Worm (Caenorhabditis elegans) whole organism, L3 larva: ENCODE results near the gene W07G4.2.

Experiments used
- daf-12 ChIP-seq: fragments of 150-350 bp; optimal IDR thresholded peaks from 2 replicates; lab custom pipeline; 2014; ENCODE audit warnings: missing biosample characterization, missing genetic modification reagents, missing genetic modification characterization
- elt-2 ChIP-seq: sonication (generic microtip); optimal IDR thresholded peaks from 2 replicates; lab custom pipeline; 2016; ENCODE audit warnings: missing genetic modification reagents, mild to moderate bottlenecking, missing genetic modification characterization, missing compliant biosample characterization
- elt-3 ChIP-seq, 3 experiments: fragments of 150-350 bp in 1 of 3; sonication (generic microtip) in 2 of 3; optimal IDR thresholded peaks; 2 replicates in 2 of 3; 4 replicates in 1 of 3; lab custom pipeline; 2014 to 2017; ENCODE audit warnings: missing biosample characterization in 3 of 3, missing genetic modification characterization in 3 of 3
- nhr-12 ChIP-seq: fragments of 150-350 bp; optimal IDR thresholded peaks from 2 replicates; lab custom pipeline; 2014; ENCODE audit warnings: missing biosample characterization, missing genetic modification characterization
- nhr-237 ChIP-seq: fragments of 150-350 bp; optimal IDR thresholded peaks from 2 replicates; lab custom pipeline; 2014; ENCODE audit warnings: missing biosample characterization, missing genetic modification characterization
- nhr-25 ChIP-seq: sonication (generic microtip); optimal IDR thresholded peaks from 2 replicates; lab custom pipeline; 2017; ENCODE audit warnings: missing biosample characterization, missing genetic modification characterization
- nhr-76 ChIP-seq: fragments of 150-350 bp; sonication (generic microtip); optimal IDR thresholded peaks from 5 replicates; lab custom pipeline; 2014; ENCODE audit warnings: missing biosample characterization, missing genetic modification characterization
- unc-62 ChIP-seq: fragments of 150-350 bp; sonication (generic microtip); optimal IDR thresholded peaks from 4 replicates; lab custom pipeline; 2014; ENCODE audit warnings: missing biosample characterization, missing genetic modification reagents, missing genetic modification characterization
- ztf-4 ChIP-seq: fragments of 150-350 bp; optimal IDR thresholded peaks from 2 replicates; lab custom pipeline; 2014; ENCODE audit warnings: missing biosample characterization, missing genetic modification characterization

DNA sequence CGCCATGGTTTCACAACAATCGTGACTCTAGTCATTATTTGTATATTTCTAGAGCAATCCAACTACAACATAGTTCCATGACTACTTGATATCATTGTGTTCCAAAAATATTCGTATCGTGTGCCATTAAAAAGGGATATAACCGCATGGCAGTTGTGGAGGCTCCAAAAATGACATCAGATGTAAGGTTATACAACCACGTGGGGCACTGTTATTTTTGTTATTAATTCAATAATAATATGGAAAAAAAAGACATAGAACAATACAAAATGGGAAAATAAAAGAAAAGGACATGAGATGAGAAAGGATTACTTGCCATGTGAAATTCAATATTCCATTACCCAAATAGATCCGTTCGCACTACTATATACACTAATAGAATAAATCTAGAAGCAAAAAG, 39.1 kb upstream of the W07G4.2 start:
- TF ChIP-seq nhr-76 (tag; lab: Kevin White, UChicago) (no peak), unc-62 (GFP tag; lab: Kevin White, UChicago) (no peak), nhr-25 (tag; lab: Kevin White, UChicago) (no peak), ztf-4 (tag; lab: Kevin White, UChicago) (no peak), nhr-237 (no peak), elt-3 (tag; optimal IDR thresholded peaks at IDR 0.05; lab: Kevin White, UChicago) (no peak), elt-2 (no peak), daf-12 (tag; lab: Kevin White, UChicago) (no peak), nhr-12 (no peak)
